Fruit fly (Drosophila melanogaster): ENCODE results near the gene Gr98c.

Gene Gr98c

DNA sequence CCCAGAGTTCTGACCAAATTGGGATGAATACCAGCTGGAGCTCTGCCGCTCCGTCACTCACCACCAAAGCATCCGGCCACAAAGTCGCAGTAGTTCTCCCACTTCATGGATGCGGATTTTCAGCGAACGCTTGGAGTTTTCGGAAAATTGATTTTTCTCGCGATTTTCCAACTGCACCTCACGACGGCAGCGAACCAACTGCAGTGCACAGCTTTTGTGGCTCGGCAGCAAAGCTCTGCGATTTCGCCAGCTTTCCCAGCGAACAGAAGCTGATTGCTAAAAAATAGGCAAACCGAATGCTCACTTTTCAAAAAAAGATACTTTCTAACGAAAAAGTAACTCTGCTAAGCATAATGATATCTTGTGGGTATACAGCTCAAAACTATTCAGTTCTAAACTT, 16.9 kb downstream of the Gr98c start, which contains the start of gene CG5646:
TSS of gene CG5646 (minus strand) at position 206 of the 400 bp plus-strand sequence.
- TF ChIP-seq Eip78C (GFP tag): peak; percentile 28
- TF ChIP-seq CG10669 (GFP tag; optimal IDR thresholded peaks at IDR 0.05): no peak
- no peak for TF ChIP-seq CG34406 (GFP tag; optimal IDR thresholded peaks at IDR 0.05)
- TF ChIP-seq lz (GFP tag; optimal IDR thresholded peaks at IDR 0.05): no peak
- 0 out of 2 replicates have a peak, but pooled peaks have one; percentile 12 for TF ChIP-seq CG11294 (GFP tag; IDR thresholded peaks at IDR 0.05)
- TF ChIP-seq CG6808 (GFP tag; optimal IDR thresholded peaks at IDR 0.05): no peak
- no peak for TF ChIP-seq Sox15 (GFP tag; optimal IDR thresholded peaks at IDR 0.05)
- TF ChIP-seq eg (GFP tag; IDR thresholded peaks at IDR 0.05): peak; percentile 38; the same call in 2 of the 3 replicates
- TF ChIP-seq Eip93F (GFP tag; optimal IDR thresholded peaks at IDR 0.05): no peak
- TF ChIP-seq CG7368 (GFP tag; optimal IDR thresholded peaks at IDR 0.05): no peak
- no peak for TF ChIP-seq topi (GFP tag; optimal IDR thresholded peaks at IDR 0.05)
- no peak for TF ChIP-seq CG3032 (tag; optimal IDR thresholded peaks at IDR 0.05)
- no peak for TF ChIP-seq CG16779 (tag; optimal IDR thresholded peaks at IDR 0.05)
- no peak for TF ChIP-seq Hr38 (GFP tag; optimal IDR thresholded peaks at IDR 0.05)
- no peak for TF ChIP-seq Sox102F (GFP tag; optimal IDR thresholded peaks at IDR 0.05)
- TF ChIP-seq CG6792 (GFP tag; optimal IDR thresholded peaks at IDR 0.05): no peak
- peak; percentile 41; the same call in 1 of the 3 replicates for TF ChIP-seq CG6163 (GFP tag; IDR thresholded peaks at IDR 0.05)
- TF ChIP-seq CG31627 (GFP tag; optimal IDR thresholded peaks at IDR 0.05): no peak
- TF ChIP-seq ss (GFP tag; optimal IDR thresholded peaks at IDR 0.05): no peak
- TF ChIP-seq dac (GFP tag; optimal IDR thresholded peaks at IDR 0.05): no peak
- TF ChIP-seq Blimp-1 (GFP tag; optimal IDR thresholded peaks at IDR 0.05): no peak
- TF ChIP-seq esn (GFP tag; optimal IDR thresholded peaks at IDR 0.05): no peak

DNA sequence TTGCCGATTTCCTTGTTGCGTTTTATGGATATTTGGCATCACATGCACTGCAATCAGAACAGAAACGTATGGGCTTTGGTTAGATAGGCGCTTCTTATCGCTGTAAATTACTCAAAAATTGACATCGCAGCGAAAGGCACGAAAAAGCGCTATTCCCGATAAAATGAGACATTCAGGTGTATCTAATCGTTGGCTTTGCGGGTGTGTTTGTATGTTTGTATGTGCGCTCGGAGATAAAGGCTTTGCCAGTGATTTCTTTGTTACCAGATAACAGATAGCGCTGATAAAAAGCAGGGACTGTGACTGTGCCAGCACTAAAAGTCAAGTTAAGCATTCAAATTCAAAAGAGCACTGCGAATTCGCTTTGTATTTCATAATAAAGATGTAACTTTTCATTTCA, 24.3 kb downstream of the Gr98c start:
- TF ChIP-seq vri (GFP tag; optimal IDR thresholded peaks at IDR 0.05) (peak; percentile 19), OdsH (GFP tag; optimal IDR thresholded peaks at IDR 0.05) (no peak), topi (GFP tag; optimal IDR thresholded peaks at IDR 0.05) (no peak), CG8319 (GFP tag; optimal IDR thresholded peaks at IDR 0.05) (no peak), Eip93F (GFP tag; optimal IDR thresholded peaks at IDR 0.05) (peak; percentile 29), CG10631 (GFP tag; optimal IDR thresholded peaks at IDR 0.05) (no peak), cyc (GFP tag; optimal IDR thresholded peaks at IDR 0.05) (no peak), CG34406 (GFP tag; optimal IDR thresholded peaks at IDR 0.05) (no peak)

DNA sequence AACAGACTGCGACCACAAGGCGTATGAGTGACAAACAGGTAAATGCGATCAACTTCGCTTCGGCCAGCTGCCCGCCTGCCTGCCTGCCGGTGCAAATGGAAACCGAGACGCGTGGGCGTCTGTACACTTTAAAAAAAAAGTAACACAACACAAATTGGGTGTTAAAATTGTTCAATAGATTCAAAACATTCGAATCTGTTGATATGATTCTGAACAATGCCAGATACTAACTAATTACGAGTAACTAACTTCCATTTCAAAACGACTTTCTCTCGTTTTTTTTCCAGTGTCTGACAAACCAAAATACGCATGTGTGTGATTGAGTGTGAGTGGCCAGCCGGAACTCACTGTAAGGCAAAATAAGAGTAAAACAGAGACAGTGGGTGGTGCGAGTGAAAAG, 25.5 kb downstream of the Gr98c start:
- TF ChIP-seq CG9139 (GFP tag; optimal IDR thresholded peaks at IDR 0.05) (peak; percentile 53), Blimp-1 (GFP tag; optimal IDR thresholded peaks at IDR 0.05) (peak; percentile 70), CG6792 (GFP tag; optimal IDR thresholded peaks at IDR 0.05) (peak; percentile 84), CG7368 (GFP tag; optimal IDR thresholded peaks at IDR 0.05) (peak; percentile 90), Lpt (GFP tag; optimal IDR thresholded peaks at IDR 0.05) (peak; percentile 94), CG3919 (GFP tag; optimal IDR thresholded peaks at IDR 0.05) (peak; percentile 95), Eip75B (GFP tag; optimal IDR thresholded peaks at IDR 0.05) (no peak), ss (GFP tag; optimal IDR thresholded peaks at IDR 0.05) (peak in 1 of 2 experiments; percentile 81), svp (GFP tag) (no peak), Sox102F (GFP tag; optimal IDR thresholded peaks at IDR 0.05) (no peak), Hr38 (GFP tag; optimal IDR thresholded peaks at IDR 0.05) (peak; percentile 61), CG11762 (GFP tag; optimal IDR thresholded peaks at IDR 0.05; ENCODE audit: insufficient read depth) (peak; percentile 87), CG3032 (tag; optimal IDR thresholded peaks at IDR 0.05) (peak; percentile 67), eg (GFP tag; IDR thresholded peaks at IDR 0.05) (peak; percentile 98), acj6 (GFP tag; optimal IDR thresholded peaks at IDR 0.05) (no peak), Ets21C (GFP tag; optimal IDR thresholded peaks at IDR 0.05) (no peak), Sox14 (GFP tag; optimal IDR thresholded peaks at IDR 0.05) (peak; percentile 88), Smox (GFP tag; optimal IDR thresholded peaks at IDR 0.05) (no peak), Gug (GFP tag; IDR thresholded peaks at IDR 0.05) (peak; percentile 93), Sox15 (GFP tag; optimal IDR thresholded peaks at IDR 0.05) (peak; percentile 72), CG6163 (GFP tag; IDR thresholded peaks at IDR 0.05) (peak; percentile 95), Ets96B (tag; optimal IDR thresholded peaks at IDR 0.05) (peak; percentile 81), spab (GFP tag; optimal IDR thresholded peaks at IDR 0.05) (peak; percentile 69), CG8119 (GFP tag; IDR thresholded peaks at IDR 0.05) (peak; percentile 96), dsx (GFP tag; optimal IDR thresholded peaks at IDR 0.05; ENCODE audit: poor library complexity, severe bottlenecking) (peak; percentile 66), Eip78C (GFP tag) (peak; percentile 98), CG1621 (tag; optimal IDR thresholded peaks at IDR 0.05) (no peak), CG8319 (GFP tag; optimal IDR thresholded peaks at IDR 0.05) (peak; percentile 85), salr (GFP tag; optimal IDR thresholded peaks at IDR 0.05) (peak in 1 of 2 experiments; percentile 32), CG8632 (GFP tag; optimal IDR thresholded peaks at IDR 0.05) (peak; percentile 74), fd59A (GFP tag; optimal IDR thresholded peaks at IDR 0.05) (peak; percentile 49), net (GFP tag; optimal IDR thresholded peaks at IDR 0.05) (peak; percentile 89)
